Fruit fly (Drosophila melanogaster) whole organism, embryonic: ENCODE measurements around the gene RabGGTa.

Experiments
- B-H1 ChIP-seq: fragments of 200-800 bp; sonication (Bioruptor generic); IDR thresholded peaks from 3 replicates; pipeline ENCODE4 v1.3.6; 2022; ENCODE audit warnings: missing biosample characterization, missing genetic modification characterization
- Blimp-1 ChIP-seq: fragments of 200-800 bp; sonication (Bioruptor generic); optimal IDR thresholded peaks from 3 replicates; lab custom pipeline; 2018; ENCODE audit warnings: missing biosample characterization, missing genetic modification characterization, mild to moderate bottlenecking, moderate library complexity, missing genetic modification reagents
- CG10209 ChIP-seq: fragments of 200-800 bp; sonication (Bioruptor generic); optimal IDR thresholded peaks from 3 replicates; lab custom pipeline; 2017; ENCODE audit warnings: missing biosample characterization, mild to moderate bottlenecking, missing genetic modification characterization, missing genetic modification reagents
- CG10959 ChIP-seq: fragments of 200-800 bp; sonication (Bioruptor generic); IDR thresholded peaks from 2 replicates; pipeline ENCODE4 v1.3.6; 2022; ENCODE audit warnings: missing biosample characterization, missing genetic modification characterization
- CG10979 ChIP-seq: fragments of 200-800 bp; sonication (Bioruptor generic); optimal IDR thresholded peaks from 2 replicates; lab custom pipeline; 2018; ENCODE audit warnings: missing biosample characterization, mild to moderate bottlenecking, missing genetic modification characterization, moderate library complexity
- CG13424 ChIP-seq: fragments of 200-800 bp; sonication (Bioruptor generic); optimal IDR thresholded peaks from 2 replicates; lab custom pipeline; 2019; ENCODE audit warnings: missing biosample characterization, mild to moderate bottlenecking, missing genetic modification characterization, moderate library complexity
- CG14441 ChIP-seq: fragments of 200-800 bp; sonication (Bioruptor generic); IDR thresholded peaks from 2 replicates; pipeline ENCODE4 v1.3.6; 2022; ENCODE audit warnings: missing biosample characterization, missing genetic modification characterization
- CG17359 ChIP-seq: fragments of 200-800 bp; sonication (Bioruptor generic); optimal IDR thresholded peaks from 3 replicates; lab custom pipeline; 2018; ENCODE audit warnings: missing biosample characterization, mild to moderate bottlenecking, missing genetic modification characterization, moderate library complexity
- CG2712 ChIP-seq: fragments of 200-800 bp; optimal IDR thresholded peaks from 3 replicates; lab custom pipeline; 2019; ENCODE audit warnings: missing biosample characterization, mild to moderate bottlenecking, missing genetic modification characterization, moderate library complexity
- CG30403 ChIP-seq: fragments of 200-800 bp; sonication (Bioruptor generic); optimal IDR thresholded peaks from 3 replicates; lab custom pipeline; 2016; ENCODE audit warnings: missing biosample characterization, missing genetic modification characterization
- CG33557 ChIP-seq: fragments of 200-800 bp; sonication (Bioruptor generic); optimal IDR thresholded peaks from 2 replicates; lab custom pipeline; 2019; ENCODE audit warnings: missing biosample characterization, mild to moderate bottlenecking, missing genetic modification characterization, moderate library complexity
- CG4424 ChIP-seq: fragments of 200-800 bp; sonication (Bioruptor generic); optimal IDR thresholded peaks from 3 replicates; lab custom pipeline; 2016; ENCODE audit warnings: missing biosample characterization, missing genetic modification characterization
- CG4854 ChIP-seq: fragments of 200-800 bp; sonication (Bioruptor generic); optimal IDR thresholded peaks from 2 replicates; lab custom pipeline; 2016; ENCODE audit warnings: missing biosample characterization, missing genetic modification characterization, inconsistent platforms
- CG8388 ChIP-seq: fragments of 200-800 bp; sonication (Bioruptor generic); optimal IDR thresholded peaks from 2 replicates; lab custom pipeline; 2019; ENCODE audit warnings: missing biosample characterization, mild to moderate bottlenecking, missing genetic modification characterization, moderate library complexity
- D ChIP-seq, 2 experiments: fragments of 200-800 bp in 1 of 2; fragments of >200 bp in 1 of 2; sonication (Bioruptor generic) in 1 of 2; optimal IDR thresholded peaks; 2 replicates in 1 of 2; 3 replicates in 1 of 2; lab custom pipeline; 2017; ENCODE audit warnings: mild to moderate bottlenecking in 1 of 2, missing biosample characterization in 1 of 2, missing genetic modification characterization in 1 of 2, missing genetic modification reagents in 1 of 2
- Drgx ChIP-seq: fragments of 200-800 bp; sonication (Bioruptor generic); IDR thresholded peaks from 2 replicates; pipeline ENCODE4 v1.3.6; 2022; ENCODE audit warnings: missing biosample characterization, missing genetic modification characterization
- MTF-1 ChIP-seq: fragments of 200-800 bp; sonication (Bioruptor generic); optimal IDR thresholded peaks from 2 replicates; lab custom pipeline; 2018; ENCODE audit warnings: missing biosample characterization, mild to moderate bottlenecking, missing genetic modification characterization, borderline replicate concordance
- Med ChIP-seq: fragments of 200-800 bp; sonication (Bioruptor generic); peaks from one replicate; lab custom pipeline; 2016; ENCODE audit warnings: missing biosample characterization, missing genetic modification characterization, mild to moderate bottlenecking, inconsistent platforms, moderate library complexity
- Neu2 ChIP-seq: fragments of 200-800 bp; sonication (Bioruptor generic); optimal IDR thresholded peaks from 3 replicates; lab custom pipeline; 2016; ENCODE audit warnings: missing biosample characterization, missing genetic modification characterization, borderline replicate concordance
- Nf-YB ChIP-seq: fragments of 200-800 bp; sonication (Bioruptor generic); optimal IDR thresholded peaks from 3 replicates; lab custom pipeline; 2019; ENCODE audit warnings: missing biosample characterization, mild to moderate bottlenecking, missing genetic modification characterization, moderate library complexity
- Nf-YC ChIP-seq: fragments of 200-800 bp; optimal IDR thresholded peaks from 3 replicates; lab custom pipeline; 2019; ENCODE audit warnings: missing biosample characterization, mild to moderate bottlenecking, missing genetic modification characterization, moderate library complexity
- Pdp1 ChIP-seq, 2 experiments: fragments of 200-800 bp; sonication (Bioruptor generic); optimal IDR thresholded peaks; 3 replicates each; lab custom pipeline; 2016; ENCODE audit warnings: missing biosample characterization in 2 of 2, missing genetic modification characterization in 2 of 2, mild to moderate bottlenecking in 1 of 2, moderate library complexity in 1 of 2
- Sox102F ChIP-seq: fragments of 200-800 bp; sonication (Bioruptor generic); optimal IDR thresholded peaks from 2 replicates; lab custom pipeline; 2018; ENCODE audit warnings: missing biosample characterization, mild to moderate bottlenecking, missing genetic modification characterization, moderate library complexity
- Xrp1 ChIP-seq: fragments of 200-800 bp; sonication (Bioruptor generic); IDR thresholded peaks from 2 replicates; pipeline ENCODE4 v1.3.6; 2022; ENCODE audit warnings: missing biosample characterization, missing genetic modification characterization
- bsh ChIP-seq, 2 experiments: fragments of 200-800 bp; sonication (Bioruptor generic); optimal IDR thresholded peaks; 2 replicates each; lab custom pipeline; 2017 to 2018; ENCODE audit warnings: mild to moderate bottlenecking in 2 of 2, missing biosample characterization in 2 of 2, missing genetic modification characterization in 2 of 2, moderate library complexity in 1 of 2
- chif ChIP-seq, 2 experiments: fragments of 200-800 bp; sonication (Bioruptor generic); optimal IDR thresholded peaks; 3 replicates each; lab custom pipeline; 2016; ENCODE audit warnings: missing biosample characterization in 2 of 2, missing genetic modification characterization in 2 of 2
- crol ChIP-seq: fragments of 200-800 bp; sonication (Bioruptor generic); IDR thresholded peaks from 2 replicates; pipeline ENCODE4 v1.3.6; 2022; ENCODE audit warnings: missing biosample characterization, missing genetic modification characterization
- dmrt11E ChIP-seq: fragments of 200-800 bp; sonication (Bioruptor generic); optimal IDR thresholded peaks from 3 replicates; lab custom pipeline; 2018; ENCODE audit warnings: missing biosample characterization, mild to moderate bottlenecking, missing genetic modification characterization, moderate library complexity
- fu2 ChIP-seq: fragments of 200-800 bp; sonication (Bioruptor generic); optimal IDR thresholded peaks from 2 replicates; lab custom pipeline; 2016; ENCODE audit warnings: missing biosample characterization, missing genetic modification characterization
- gem ChIP-seq: fragments of 200-800 bp; sonication (Bioruptor generic); optimal IDR thresholded peaks from 2 replicates; lab custom pipeline; 2019; ENCODE audit warnings: missing biosample characterization, mild to moderate bottlenecking, missing genetic modification characterization, moderate library complexity
- gfzf ChIP-seq: fragments of 200-800 bp; sonication (Bioruptor generic); optimal IDR thresholded peaks from 2 replicates; lab custom pipeline; 2016; ENCODE audit warnings: missing biosample characterization, mild to moderate bottlenecking, missing genetic modification characterization, moderate library complexity
- gsb-n ChIP-seq: fragments of 200-800 bp; sonication (Bioruptor generic); optimal IDR thresholded peaks from 3 replicates; lab custom pipeline; 2018; ENCODE audit warnings: missing biosample characterization, mild to moderate bottlenecking, missing genetic modification characterization
- jumu ChIP-seq: fragments of 200-800 bp; sonication (Bioruptor generic); optimal IDR thresholded peaks from 3 replicates; lab custom pipeline; 2016; ENCODE audit warnings: missing biosample characterization, missing genetic modification characterization
- lmd ChIP-seq: fragments of 200-800 bp; sonication (Bioruptor generic); IDR thresholded peaks from 2 replicates; pipeline ENCODE4 v1.3.6; 2022; ENCODE audit warnings: missing biosample characterization, missing genetic modification characterization
- lola ChIP-seq, 3 experiments: fragments of >200 bp in 2 of 3; fragments of 200-800 bp in 1 of 3; sonication (Bioruptor generic) in 1 of 3; optimal IDR thresholded peaks; 2 replicates each; lab custom pipeline; 2017 to 2019; ENCODE audit warnings: missing biosample characterization in 3 of 3, missing genetic modification characterization in 3 of 3, mild to moderate bottlenecking in 1 of 3, moderate library complexity in 1 of 3
- mld ChIP-seq: fragments of 200-800 bp; sonication (Bioruptor generic); IDR thresholded peaks from 3 replicates; pipeline ENCODE4 v1.3.6; 2022; ENCODE audit warnings: missing biosample characterization, missing genetic modification characterization; ENCODE audit not compliant: partially characterized antibody
- nmo ChIP-seq: fragments of 200-800 bp; sonication (Bioruptor generic); optimal IDR thresholded peaks from 2 replicates; lab custom pipeline; 2018; ENCODE audit warnings: missing biosample characterization, mild to moderate bottlenecking, missing genetic modification characterization, moderate library complexity
- onecut ChIP-seq: fragments of 200-800 bp; sonication (Bioruptor generic); IDR thresholded peaks from 2 replicates; pipeline ENCODE4 v1.3.6; 2022; ENCODE audit warnings: missing biosample characterization, missing genetic modification characterization
- org-1 ChIP-seq: fragments of 200-800 bp; sonication (Bioruptor generic); optimal IDR thresholded peaks from 2 replicates; lab custom pipeline; 2017; ENCODE audit warnings: missing biosample characterization, missing genetic modification characterization
- phol ChIP-seq: fragments of 200-800 bp; sonication (Bioruptor generic); optimal IDR thresholded peaks from 3 replicates; lab custom pipeline; 2018; ENCODE audit warnings: missing biosample characterization, mild to moderate bottlenecking, missing genetic modification characterization, moderate library complexity
- prd ChIP-seq, 3 experiments: fragments of >200 bp in 2 of 3; fragments of 200-800 bp in 1 of 3; sonication (Bioruptor generic) in 1 of 3; optimal IDR thresholded peaks in 2 of 3; IDR thresholded peaks in 1 of 3; 2 replicates in 2 of 3; 3 replicates in 1 of 3; pipeline versions ENCODE4 v1.3.6 to Lab custom; 2017 to 2022; ENCODE audit warnings: missing biosample characterization in 1 of 3, missing genetic modification characterization in 1 of 3
- sens ChIP-seq: fragments of 200-800 bp; sonication (Bioruptor generic); peaks from one replicate; lab custom pipeline; 2016; ENCODE audit warnings: missing biosample characterization, missing genetic modification characterization
- seq ChIP-seq: fragments of 200-800 bp; sonication (Bioruptor generic); IDR thresholded peaks from 2 replicates; pipeline ENCODE4 v1.3.6; 2022; ENCODE audit warnings: missing biosample characterization, missing genetic modification characterization
- slp2 ChIP-seq: fragments of 200-800 bp; sonication (Bioruptor generic); optimal IDR thresholded peaks from 2 replicates; lab custom pipeline; 2016; ENCODE audit warnings: missing biosample characterization, missing genetic modification characterization
- sob ChIP-seq: fragments of 200-800 bp; sonication (Bioruptor generic); IDR thresholded peaks from 2 replicates; pipeline ENCODE4 v1.3.6; 2022; ENCODE audit warnings: missing biosample characterization, missing genetic modification characterization
- unpg ChIP-seq: fragments of 200-800 bp; sonication (Bioruptor generic); optimal IDR thresholded peaks from 3 replicates; lab custom pipeline; 2018; ENCODE audit warnings: missing biosample characterization, mild to moderate bottlenecking, missing genetic modification characterization, moderate library complexity
- zen2 ChIP-seq: fragments of 200-800 bp; sonication (Bioruptor generic); IDR thresholded peaks from 3 replicates; pipeline ENCODE4 v1.3.6; 2022; ENCODE audit warnings: missing biosample characterization, missing genetic modification characterization; ENCODE audit not compliant: partially characterized antibody

RabGGTa gene

dm6 chr3R:5095137-5095802, 32.6 kb upstream of the RabGGTa start:
- TF ChIP-seq zen2 (GFP tag; lab: Robert Waterston, UW), result no peak
- TF ChIP-seq lola (GFP tag; optimal IDR thresholded peaks at IDR 0.05; lab: Kevin White, UChicago), result peak in 1 of 3 experiments; percentile 18
- TF ChIP-seq CG13424 (tag; lab: Kevin White, UChicago), result peak; percentile 7
- peak; percentile 43 for TF ChIP-seq Sox102F (GFP tag; lab: Kevin White, UChicago)
- no peak for TF ChIP-seq gfzf (GFP tag; lab: Kevin White, UChicago)
- TF ChIP-seq sens (GFP tag; lab: Kevin White, UChicago), result peak; percentile 94
- TF ChIP-seq CG2712 (tag; lab: Kevin White, UChicago), result peak; percentile 44
- TF ChIP-seq sob (GFP tag; lab: Robert Waterston, UW), result no peak
- peak; percentile 9 for TF ChIP-seq Nf-YB
- TF ChIP-seq dmrt11E (tag; lab: Kevin White, UChicago), result peak; percentile 17
- peak; percentile 20 for TF ChIP-seq CG33557
- TF ChIP-seq CG30403 (GFP tag; lab: Kevin White, UChicago), result peak; percentile 8
- TF ChIP-seq crol (GFP tag; lab: Robert Waterston, UW), result peak; percentile 53
- peak; percentile 7; the same call in 1 of the 2 replicates for TF ChIP-seq CG10959
- no peak for TF ChIP-seq org-1
- peak; percentile 60 for TF ChIP-seq Med
- TF ChIP-seq Nf-YC (tag; lab: Kevin White, UChicago), result peak; percentile 62
- peak in 1 of 2 experiments; percentile 57 for TF ChIP-seq bsh (GFP tag; optimal IDR thresholded peaks at IDR 0.05; lab: Kevin White, UChicago)
- TF ChIP-seq seq (GFP tag; lab: Robert Waterston, UW), result no peak
- peak; percentile 40 for TF ChIP-seq onecut
- TF ChIP-seq unpg (GFP tag; lab: Kevin White, UChicago), result peak; percentile 16
- TF ChIP-seq chif (GFP tag; optimal IDR thresholded peaks at IDR 0.05; lab: Kevin White, UChicago), result peak in 1 of 2 experiments; percentile 7
- TF ChIP-seq phol (tag; lab: Kevin White, UChicago), result peak; percentile 17
- peak; percentile 22; the same call in 1 of the 2 replicates for TF ChIP-seq lmd (GFP tag; lab: Robert Waterston, UW)
- TF ChIP-seq D (optimal IDR thresholded peaks at IDR 0.05; lab: Kevin White, UChicago), result no peak
- TF ChIP-seq D (GFP tag; optimal IDR thresholded peaks at IDR 0.05; lab: Kevin White, UChicago), result no peak
- TF ChIP-seq CG10979, result peak; percentile 36
- TF ChIP-seq Blimp-1 (GFP tag; lab: Kevin White, UChicago), result peak; percentile 45
- TF ChIP-seq mld, result no peak
- TF ChIP-seq CG17359 (tag; lab: Kevin White, UChicago), result peak; percentile 17
- peak in 1 of 2 experiments; percentile 11 for TF ChIP-seq Pdp1 (GFP tag; optimal IDR thresholded peaks at IDR 0.05; lab: Kevin White, UChicago)
- TF ChIP-seq B-H1, result no peak
- TF ChIP-seq prd (optimal IDR thresholded peaks at IDR 0.05; lab: Kevin White, UChicago), result no peak
- TF ChIP-seq prd (GFP tag; IDR thresholded peaks at IDR 0.05; lab: Robert Waterston, UW), result peak; percentile 11; the same call in 1 of the 3 replicates
- TF ChIP-seq fu2 (GFP tag; lab: Kevin White, UChicago), result no peak
- TF ChIP-seq CG14441 (GFP tag; lab: Robert Waterston, UW), result no peak
- TF ChIP-seq Drgx (GFP tag; lab: Robert Waterston, UW), result peak; percentile 37; the same call in 1 of the 2 replicates
- peak; percentile 8 for TF ChIP-seq CG10209 (GFP tag; lab: Kevin White, UChicago)
- TF ChIP-seq CG8388 (GFP tag; lab: Kevin White, UChicago), result no peak
- TF ChIP-seq MTF-1, result no peak
- TF ChIP-seq CG4854, result no peak
- no peak for TF ChIP-seq slp2 (GFP tag; lab: Kevin White, UChicago)
- peak; percentile 42; the same call in 1 of the 2 replicates for TF ChIP-seq Xrp1
- peak; percentile 3 for TF ChIP-seq jumu (GFP tag; lab: Kevin White, UChicago)
- TF ChIP-seq gem (tag; lab: Kevin White, UChicago), result peak; percentile 38
- no peak for TF ChIP-seq Neu2 (GFP tag; lab: Kevin White, UChicago)
- peak; percentile 66 for TF ChIP-seq gsb-n (tag; lab: Kevin White, UChicago)
- peak; percentile 13 for TF ChIP-seq nmo (GFP tag; lab: Kevin White, UChicago)
- no peak for TF ChIP-seq CG4424
